Fruit fly (Drosophila melanogaster): Measurements from ENCODE around the gene CG18789.

The CG18789 gene

DNA sequence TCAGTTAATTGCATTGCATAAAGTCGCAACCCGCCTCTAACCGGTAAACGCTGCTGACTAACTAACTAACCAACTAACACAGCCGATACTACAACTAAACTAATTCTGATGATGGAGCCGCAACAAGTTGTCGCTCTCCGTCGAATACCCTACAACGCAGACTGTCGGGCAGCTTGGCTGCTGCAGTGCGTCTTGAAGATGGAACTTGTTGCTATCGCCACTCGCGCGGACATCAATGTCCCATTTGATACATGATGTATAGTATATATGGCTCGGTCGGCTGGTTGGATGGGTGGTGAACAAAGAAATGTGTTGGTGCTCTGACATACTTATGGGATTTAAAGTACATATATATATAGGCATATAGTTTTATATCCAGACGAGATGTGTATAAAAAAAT lies 30.3 kb upstream of the CG18789 start (continued):
- TF ChIP-seq CG11504 (tag; optimal IDR thresholded peaks at IDR 0.05) (peak; percentile 54), TFAM (GFP tag; optimal IDR thresholded peaks at IDR 0.05) (no peak), lola (GFP tag; optimal IDR thresholded peaks at IDR 0.05) (no peak), ind (GFP tag; optimal IDR thresholded peaks at IDR 0.05) (peak; percentile 0), nerfin-2 (GFP tag; IDR thresholded peaks at IDR 0.05; ENCODE audit: partially characterized antibody) (no peak), Dip3 (GFP tag; optimal IDR thresholded peaks at IDR 0.05) (no peak), CG15269 (tag; optimal IDR thresholded peaks at IDR 0.05) (peak; percentile 32), nom (GFP tag; optimal IDR thresholded peaks at IDR 0.05) (peak; percentile 46), tin (GFP tag; optimal IDR thresholded peaks at IDR 0.05) (no peak), unpg (GFP tag; optimal IDR thresholded peaks at IDR 0.05) (peak; percentile 8), CG2199 (GFP tag; IDR thresholded peaks at IDR 0.05) (0 out of 3 replicates have a peak, but pooled peaks have one; percentile 55), Xrp1 (GFP tag; IDR thresholded peaks at IDR 0.05) (no peak), Nf-YC (tag; optimal IDR thresholded peaks at IDR 0.05) (peak; percentile 5), lov (optimal IDR thresholded peaks at IDR 0.05) (no peak), lov (GFP tag; IDR thresholded peaks at IDR 0.05) (0 out of 3 replicates have a peak, but pooled peaks have one; percentile 45), sd (tag; optimal IDR thresholded peaks at IDR 0.05) (peak; percentile 4), ham (GFP tag; IDR thresholded peaks at IDR 0.05) (no peak), usp (GFP tag; optimal IDR thresholded peaks at IDR 0.05) (no peak), CG12236 (GFP tag; optimal IDR thresholded peaks at IDR 0.05) (no peak), Rfx (GFP tag; IDR thresholded peaks at IDR 0.05) (peak; percentile 52; the same call in 1 of the 2 replicates), MESR4 (GFP tag; optimal IDR thresholded peaks at IDR 0.05) (no peak), Adf1 (GFP tag; IDR thresholded peaks at IDR 0.05) (no peak), pnt (GFP tag; optimal IDR thresholded peaks at IDR 0.05) (no peak), CG14014 (GFP tag; IDR thresholded peaks at IDR 0.05) (no peak), CG8290 (GFP tag; optimal IDR thresholded peaks at IDR 0.05) (no peak), CG8290 (tag; optimal IDR thresholded peaks at IDR 0.05) (peak in 1 of 2 experiments; percentile 74), CG15514 (GFP tag; optimal IDR thresholded peaks at IDR 0.05) (peak; percentile 15), CG5180 (GFP tag; optimal IDR thresholded peaks at IDR 0.05) (peak; percentile 90), CG42726 (GFP tag; IDR thresholded peaks at IDR 0.05; ENCODE audit: partially characterized antibody) (no peak), Sox102F (GFP tag; optimal IDR thresholded peaks at IDR 0.05) (peak; percentile 7), CG18619 (GFP tag; optimal IDR thresholded peaks at IDR 0.05) (no peak), CG8359 (GFP tag; optimal IDR thresholded peaks at IDR 0.05; ENCODE audit: borderline replicate concordance) (no peak), vvl (GFP tag; IDR thresholded peaks at IDR 0.05) (peak; percentile 10; the same call in 1 of the 2 replicates), E2f2 (GFP tag; IDR thresholded peaks at IDR 0.05) (peak; percentile 11; the same call in 1 of the 2 replicates), CG10267 (tag; optimal IDR thresholded peaks at IDR 0.05) (no peak), chm (GFP tag; IDR thresholded peaks at IDR 0.05) (peak; percentile 33; the same call in 1 of the 2 replicates), CG31441 (GFP tag; IDR thresholded peaks at IDR 0.05) (0 out of 2 replicates have a peak, but pooled peaks have one; percentile 18), tap (tag; optimal IDR thresholded peaks at IDR 0.05) (peak; percentile 3), CG7556 (GFP tag; optimal IDR thresholded peaks at IDR 0.05) (no peak), chif (GFP tag; optimal IDR thresholded peaks at IDR 0.05) (no peak), CG12219 (GFP tag; optimal IDR thresholded peaks at IDR 0.05) (peak; percentile 3), Jarid2 (GFP tag; optimal IDR thresholded peaks at IDR 0.05) (no peak), CG4360 (GFP tag; IDR thresholded peaks at IDR 0.05) (no peak), Ptx1 (GFP tag; IDR thresholded peaks at IDR 0.05) (0 out of 2 replicates have a peak, but pooled peaks have one; percentile 24), org-1 (GFP tag; optimal IDR thresholded peaks at IDR 0.05) (peak; percentile 14), CG13296 (GFP tag; optimal IDR thresholded peaks at IDR 0.05) (peak; percentile 24), CG9932 (GFP tag; IDR thresholded peaks at IDR 0.05) (peak; percentile 33; the same call in 1 of the 2 replicates), HHEX (GFP tag; optimal IDR thresholded peaks at IDR 0.05) (peak; percentile 21), CG1603 (tag; optimal IDR thresholded peaks at IDR 0.05) (peak; percentile 17), seq (GFP tag; IDR thresholded peaks at IDR 0.05) (0 out of 2 replicates have a peak, but pooled peaks have one; percentile 7)
